Fruit fly (Drosophila melanogaster) whole organism, embryonic: ENCODE data around the gene Caf1-55.

Source experiments
- CG7372 ChIP-seq: fragments of 200-800 bp; sonication (Bioruptor generic); IDR thresholded peaks from 2 replicates; pipeline ENCODE4 v1.3.6; 2022; ENCODE audit warnings: missing biosample characterization, missing genetic modification characterization
- CG8478 ChIP-seq: fragments of >200 bp; optimal IDR thresholded peaks from 2 replicates; lab custom pipeline; 2018
- Rx ChIP-seq: fragments of 200-800 bp; sonication (Bioruptor generic); IDR thresholded peaks from 2 replicates; pipeline ENCODE4 v1.3.6; 2022; ENCODE audit warnings: missing biosample characterization, missing genetic modification characterization

DNA sequence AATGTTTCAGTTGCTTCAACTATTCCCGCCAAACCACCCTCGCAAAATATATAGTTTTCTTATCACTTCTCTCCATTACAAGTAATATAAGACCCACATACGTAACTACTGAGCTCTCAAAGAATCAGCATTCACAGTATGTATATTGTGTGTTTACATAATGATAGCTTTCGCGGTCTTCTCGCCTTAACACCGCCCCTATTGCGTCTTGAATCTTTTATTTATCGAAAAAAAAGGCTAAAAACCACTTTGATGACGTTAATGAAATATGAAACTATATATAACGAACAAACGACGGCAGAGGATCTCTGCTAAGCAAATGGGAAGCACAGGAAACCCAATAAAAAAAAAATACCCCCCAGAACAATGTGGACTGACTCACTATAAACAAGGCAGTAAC, 28.0 kb upstream of the Caf1-55 start:
- no peak for TF ChIP-seq CG7372 (GFP tag; lab: Robert Waterston, UW)
- TF ChIP-seq Rx = no peak
- TF ChIP-seq CG8478 (lab: Kevin White, UChicago) = no peak
